Worm (Caenorhabditis elegans): ENCODE measurements around the gene popl-7.

DNA sequence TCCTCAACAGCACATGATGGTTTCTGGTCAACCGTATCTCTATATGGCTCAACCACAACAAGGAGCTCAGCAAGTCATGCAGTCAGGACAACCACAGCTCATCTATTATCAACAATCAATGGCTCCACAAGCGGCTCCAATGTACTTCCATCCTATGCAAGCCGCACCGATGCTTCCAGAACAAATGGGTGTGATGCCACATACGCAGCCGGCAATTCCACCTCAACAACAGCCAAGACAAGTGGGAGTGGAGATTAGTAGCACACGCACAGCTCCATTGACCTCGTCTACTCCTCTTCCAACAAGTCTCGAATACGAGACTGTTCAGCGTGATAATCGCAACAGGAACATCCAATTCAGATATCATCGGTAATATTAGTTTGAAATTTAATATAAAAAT is 16.4 kb upstream of the popl-7 start:
- TF ChIP-seq pha-4 (tag; optimal IDR thresholded peaks at IDR 0.05) (no peak), unc-62 (GFP tag; optimal IDR thresholded peaks at IDR 0.05) (no peak), gei-17 (GFP tag; optimal IDR thresholded peaks at IDR 0.05) (no peak), snpc-4 (GFP tag; optimal IDR thresholded peaks at IDR 0.05) (no peak), snpc-4 (tag; optimal IDR thresholded peaks at IDR 0.05) (no peak), ztf-3 (GFP tag; optimal IDR thresholded peaks at IDR 0.05) (no peak)

Measured in whole organism, young adult.